Worm (Caenorhabditis elegans) whole organism, L4 larva: ENCODE measurements around the gene T22B7.3.

Experiments used
- F26F4.8 ChIP-seq: fragments of 200-800 bp; sonication (Bioruptor generic); conservative IDR thresholded peaks from 2 replicates; pipeline ENCODE4 v1.3.6; 2022; ENCODE audit warnings: missing genetic modification characterization, missing compliant biosample characterization
- Y5F2A.4 ChIP-seq: fragments of 200-800 bp; sonication (Bioruptor generic); optimal IDR thresholded peaks from 2 replicates; lab custom pipeline; 2018; ENCODE audit warnings: mild to moderate bottlenecking, missing genetic modification characterization, missing compliant biosample characterization
- ZK337.2 ChIP-seq: fragments of 200-800 bp; sonication (Bioruptor generic); IDR thresholded peaks from 2 replicates; pipeline ENCODE4 v1.3.6; 2022; ENCODE audit warnings: missing genetic modification reagents, missing genetic modification characterization, missing compliant biosample characterization
- ZK546.5 ChIP-seq, 2 experiments: sonication (generic microtip); optimal IDR thresholded peaks; 2 replicates each; lab custom pipeline; 2017; ENCODE audit warnings: missing biosample characterization in 2 of 2, missing genetic modification characterization in 2 of 2
- aha-1 ChIP-seq: fragments of 150-350 bp; peaks from one replicate; lab custom pipeline; 2014; ENCODE audit warnings: missing biosample characterization, missing genetic modification characterization
- aly-2 ChIP-seq: sonication (generic microtip); optimal IDR thresholded peaks from 2 replicates; lab custom pipeline; 2018; ENCODE audit warnings: missing biosample characterization, missing genetic modification characterization
- ama-1 ChIP-seq: fragments of 150-350 bp; optimal IDR thresholded peaks from 2 replicates; lab custom pipeline; 2014; ENCODE audit warnings: inconsistent platforms, mixed read lengths
- ceh-28 ChIP-seq: fragments of 150-350 bp; optimal IDR thresholded peaks from 2 replicates; lab custom pipeline; 2014; ENCODE audit warnings: missing biosample characterization, missing genetic modification reagents, missing genetic modification characterization
- ceh-44 ChIP-seq: fragments of 200-800 bp; sonication (Bioruptor generic); IDR thresholded peaks from 2 replicates; pipeline ENCODE4 v1.3.6; 2022; ENCODE audit warnings: missing genetic modification reagents, missing genetic modification characterization, missing compliant biosample characterization
- ceh-62 ChIP-seq: sonication (generic microtip); optimal IDR thresholded peaks from 2 replicates; lab custom pipeline; 2017; ENCODE audit warnings: missing biosample characterization, missing genetic modification characterization
- ceh-82 ChIP-seq: sonication (generic microtip); optimal IDR thresholded peaks from 2 replicates; lab custom pipeline; 2017; ENCODE audit warnings: missing biosample characterization, missing genetic modification characterization
- ctbp-1 ChIP-seq: fragments of 200-800 bp; sonication (Bioruptor generic); IDR thresholded peaks from 2 replicates; pipeline ENCODE4 v1.3.6; 2022; ENCODE audit warnings: missing genetic modification reagents, missing genetic modification characterization, missing compliant biosample characterization
- daf-8 ChIP-seq: fragments of 200-800 bp; sonication (Bioruptor generic); IDR thresholded peaks from 2 replicates; pipeline ENCODE4 v1.3.6; 2022; ENCODE audit warnings: missing genetic modification characterization, missing compliant biosample characterization
- dmd-6 ChIP-seq: fragments of 200-800 bp; sonication (Bioruptor generic); IDR thresholded peaks from 2 replicates; pipeline ENCODE4 v1.3.6; 2022; ENCODE audit warnings: missing genetic modification reagents, missing genetic modification characterization, missing compliant biosample characterization
- dmd-8 ChIP-seq: fragments of 200-800 bp; sonication (Bioruptor generic); IDR thresholded peaks from 2 replicates; pipeline ENCODE4 v1.3.6; 2022; ENCODE audit warnings: missing genetic modification characterization, missing compliant biosample characterization
- duxl-1 ChIP-seq: sonication (generic microtip); optimal IDR thresholded peaks from 2 replicates; lab custom pipeline; 2016; ENCODE audit warnings: mild to moderate bottlenecking, missing genetic modification characterization, moderate library complexity, missing compliant biosample characterization; ENCODE audit not compliant: poor library complexity
- egl-27 ChIP-seq: sonication (generic microtip); optimal IDR thresholded peaks from 3 replicates; lab custom pipeline; 2017; ENCODE audit warnings: missing biosample characterization, missing genetic modification reagents, missing genetic modification characterization
- egl-43 ChIP-seq: fragments of 200-800 bp; sonication (Bioruptor generic); IDR thresholded peaks from 2 replicates; pipeline ENCODE4 v1.3.6; 2022; ENCODE audit warnings: missing genetic modification reagents, missing genetic modification characterization, missing compliant biosample characterization
- fos-1 ChIP-seq: fragments of 150-350 bp; optimal IDR thresholded peaks from 2 replicates; lab custom pipeline; 2014; ENCODE audit warnings: missing biosample characterization, missing genetic modification characterization
- gei-8 ChIP-seq: fragments of 200-800 bp; sonication (Bioruptor generic); optimal IDR thresholded peaks from 2 replicates; lab custom pipeline; 2018; ENCODE audit warnings: mild to moderate bottlenecking, missing genetic modification characterization, missing compliant biosample characterization
- hlh-11 ChIP-seq: fragments of 200-800 bp; sonication (Bioruptor generic); optimal IDR thresholded peaks from 2 replicates; lab custom pipeline; 2018; ENCODE audit warnings: mild to moderate bottlenecking, missing genetic modification characterization, missing compliant biosample characterization
- hmg-1.1 ChIP-seq: fragments of 200-800 bp; sonication (Bioruptor generic); IDR thresholded peaks from 2 replicates; pipeline ENCODE4 v1.3.6; 2022; ENCODE audit warnings: missing genetic modification reagents, missing genetic modification characterization, missing compliant biosample characterization
- jun-1 ChIP-seq: fragments of 150-350 bp; optimal IDR thresholded peaks from 2 replicates; lab custom pipeline; 2014; ENCODE audit warnings: missing biosample characterization, missing genetic modification reagents, missing genetic modification characterization
- lim-7 ChIP-seq: fragments of 200-800 bp; sonication (Bioruptor generic); IDR thresholded peaks from 2 replicates; pipeline ENCODE4 v1.3.6; 2022; ENCODE audit warnings: missing genetic modification characterization, missing compliant biosample characterization
- lin-1 ChIP-seq: fragments of 200-800 bp; sonication (Bioruptor generic); IDR thresholded peaks from 2 replicates; pipeline ENCODE4 v1.3.6; 2022; ENCODE audit warnings: missing genetic modification reagents, missing genetic modification characterization, missing compliant biosample characterization
- lsy-2 ChIP-seq, 2 experiments: fragments of 150-350 bp in 1 of 2; sonication (generic microtip) in 1 of 2; optimal IDR thresholded peaks; 2 replicates each; lab custom pipeline; 2014 to 2017; ENCODE audit warnings: missing biosample characterization in 2 of 2, missing genetic modification characterization in 2 of 2
- madf-5 ChIP-seq, 2 experiments: fragments of 200-800 bp; sonication (Bioruptor generic); IDR thresholded peaks; 2 replicates each; pipeline ENCODE4 v1.3.6; 2022; ENCODE audit warnings: missing compliant biosample characterization in 2 of 2, missing genetic modification characterization in 2 of 2
- mep-1 ChIP-seq: fragments of 150-350 bp; sonication (generic microtip); optimal IDR thresholded peaks from 3 replicates; lab custom pipeline; 2014; ENCODE audit warnings: missing biosample characterization, missing genetic modification characterization
- mes-2 ChIP-seq: sonication (generic microtip); optimal IDR thresholded peaks from 2 replicates; lab custom pipeline; 2016; ENCODE audit warnings: missing genotype, mild to moderate bottlenecking, missing genetic modification characterization, missing compliant biosample characterization; ENCODE audit not compliant: poor library complexity, severe bottlenecking
- mxl-2 ChIP-seq: fragments of 200-800 bp; sonication (Bioruptor generic); conservative IDR thresholded peaks from 2 replicates; pipeline ENCODE4 v1.3.6; 2022; ENCODE audit warnings: missing genetic modification reagents, missing genetic modification characterization, missing compliant biosample characterization
- mxl-3 ChIP-seq: fragments of 200-800 bp; sonication (Bioruptor generic); optimal IDR thresholded peaks from 2 replicates; lab custom pipeline; 2018; ENCODE audit warnings: mild to moderate bottlenecking, missing genetic modification characterization, missing compliant biosample characterization
- nhr-11 ChIP-seq: fragments of 150-350 bp; optimal IDR thresholded peaks from 2 replicates; lab custom pipeline; 2014; ENCODE audit warnings: missing biosample characterization, missing genetic modification characterization
- nhr-237 ChIP-seq: sonication (generic microtip); optimal IDR thresholded peaks from 2 replicates; lab custom pipeline; 2017; ENCODE audit warnings: missing biosample characterization, missing genetic modification characterization
- nhr-25 ChIP-seq: sonication (generic microtip); optimal IDR thresholded peaks from 2 replicates; lab custom pipeline; 2017; ENCODE audit warnings: missing genetic modification characterization, mild to moderate bottlenecking, missing compliant biosample characterization, antibody characterized with exemption, moderate library complexity, borderline replicate concordance; ENCODE audit not compliant: insufficient read depth
- nhr-28 ChIP-seq: fragments of 150-350 bp; optimal IDR thresholded peaks from 2 replicates; lab custom pipeline; 2014; ENCODE audit warnings: missing biosample characterization, missing genetic modification characterization
- nhr-48 ChIP-seq: sonication (generic microtip); optimal IDR thresholded peaks from 2 replicates; lab custom pipeline; 2016; ENCODE audit warnings: mild to moderate bottlenecking, missing genetic modification characterization, missing compliant biosample characterization
- nhr-77 ChIP-seq: fragments of 150-350 bp; optimal IDR thresholded peaks from 2 replicates; lab custom pipeline; 2014; ENCODE audit warnings: missing biosample characterization, missing genetic modification characterization
- pha-4 ChIP-seq, 2 experiments: fragments of 150-350 bp in 1 of 2; fragments of 200-800 bp in 1 of 2; sonication (Bioruptor generic) in 1 of 2; IDR thresholded peaks in 1 of 2; optimal IDR thresholded peaks in 1 of 2; 2 replicates each; pipeline versions ENCODE4 v1.3.6 to Lab custom; 2014 to 2022; ENCODE audit warnings: missing genetic modification characterization in 2 of 2, missing genetic modification reagents in 2 of 2, missing biosample characterization in 1 of 2, missing compliant biosample characterization in 1 of 2
- php-3 ChIP-seq: fragments of 200-800 bp; sonication (Bioruptor generic); IDR thresholded peaks from 2 replicates; pipeline ENCODE4 v1.3.6; 2022; ENCODE audit warnings: missing genetic modification reagents, missing genetic modification characterization, missing compliant biosample characterization
- rbr-2 ChIP-seq: sonication (generic microtip); optimal IDR thresholded peaks from 2 replicates; lab custom pipeline; 2016; ENCODE audit warnings: missing genotype, missing genetic modification characterization, missing compliant biosample characterization
- sdz-12 ChIP-seq: fragments of 200-800 bp; sonication (Bioruptor generic); optimal IDR thresholded peaks from 2 replicates; lab custom pipeline; 2018; ENCODE audit warnings: mild to moderate bottlenecking, missing genetic modification characterization, missing compliant biosample characterization
- snpc-4 ChIP-seq: fragments of 150-350 bp; optimal IDR thresholded peaks from 2 replicates; lab custom pipeline; 2014; ENCODE audit warnings: missing biosample characterization, missing genetic modification characterization
- spr-3 ChIP-seq: fragments of 200-800 bp; sonication (Bioruptor generic); optimal IDR thresholded peaks from 2 replicates; lab custom pipeline; 2018; ENCODE audit warnings: mild to moderate bottlenecking, missing genetic modification characterization, missing compliant biosample characterization
- tra-1 ChIP-seq: fragments of 200-800 bp; sonication (Bioruptor generic); IDR thresholded peaks from 2 replicates; pipeline ENCODE4 v1.3.6; 2022; ENCODE audit warnings: missing genetic modification reagents, missing genetic modification characterization, missing compliant biosample characterization
- unc-130 ChIP-seq: sonication (generic microtip); optimal IDR thresholded peaks from 2 replicates; lab custom pipeline; 2016; ENCODE audit warnings: missing genetic modification reagents, missing genetic modification characterization, missing compliant biosample characterization
- unc-39 ChIP-seq: sonication (generic microtip); optimal IDR thresholded peaks from 2 replicates; lab custom pipeline; 2017; ENCODE audit warnings: missing biosample characterization, missing genetic modification characterization
- unc-62 ChIP-seq, 3 experiments: fragments of 150-350 bp in 1 of 3; sonication (generic microtip); optimal IDR thresholded peaks in 2 of 3; peaks in 1 of 3; 1 replicate in 1 of 3; 2 replicates in 2 of 3; lab custom pipeline; 2014 to 2017; ENCODE audit warnings: missing biosample characterization in 3 of 3, missing genetic modification characterization in 3 of 3, missing genetic modification reagents in 3 of 3, missing genotype in 1 of 3
- zag-1 ChIP-seq: fragments of 150-350 bp; optimal IDR thresholded peaks from 2 replicates; lab custom pipeline; 2014; ENCODE audit warnings: missing biosample characterization, missing genetic modification characterization
- zfp-3 ChIP-seq: fragments of 200-800 bp; sonication (Bioruptor generic); conservative IDR thresholded peaks from 2 replicates; pipeline ENCODE4 v1.3.6; 2022; ENCODE audit warnings: missing genetic modification reagents, missing genetic modification characterization, missing compliant biosample characterization
- zip-11 ChIP-seq: fragments of 200-800 bp; sonication (Bioruptor generic); IDR thresholded peaks from 2 replicates; pipeline ENCODE4 v1.3.6; 2022; ENCODE audit warnings: missing genetic modification characterization, missing compliant biosample characterization
- ztf-7 ChIP-seq: fragments of 150-350 bp; optimal IDR thresholded peaks from 2 replicates; lab custom pipeline; 2014; ENCODE audit warnings: missing biosample characterization, missing genetic modification characterization

T22B7.3 gene

DNA sequence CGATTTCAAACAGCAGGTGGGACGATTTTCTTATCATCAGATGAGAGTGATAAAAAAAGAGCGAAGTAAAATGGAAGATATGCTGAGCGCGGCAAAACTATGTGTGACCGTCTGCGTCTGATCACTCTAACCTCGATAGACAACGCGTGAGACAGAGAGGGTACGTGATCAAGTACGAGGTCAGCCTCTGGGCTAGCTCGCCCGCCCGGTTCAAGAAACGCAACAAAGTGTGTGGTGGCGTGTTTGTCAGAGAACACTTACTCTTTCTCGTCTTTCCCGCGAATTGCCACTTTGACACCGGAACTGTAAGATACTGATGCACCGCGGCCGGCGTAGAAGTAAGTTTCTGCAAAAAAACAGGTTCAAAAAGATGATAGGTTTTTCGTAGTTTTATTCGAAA is 49.0 kb downstream of the T22B7.3 start (continued):
- no peak for TF ChIP-seq mxl-2 (GFP tag; lab: Robert Waterston, UW)
- peak; percentile 16 for TF ChIP-seq nhr-48 (tag; lab: Kevin White, UChicago)
- no peak for TF ChIP-seq zip-11 (GFP tag; lab: Robert Waterston, UW)
- no peak for TF ChIP-seq madf-5 (GFP tag; IDR thresholded peaks at IDR 0.05; lab: Robert Waterston, UW)
- peak; percentile 89 for TF ChIP-seq nhr-28
- TF ChIP-seq F26F4.8 = no peak
- TF ChIP-seq lin-1 (GFP tag; lab: Robert Waterston, UW) = peak; percentile 35; the same call in 1 of the 2 replicates
- TF ChIP-seq mes-2 (tag; lab: Kevin White, UChicago) = peak; percentile 38
- no peak for TF ChIP-seq ama-1 (lab: Kevin White, UChicago)
- no peak for TF ChIP-seq lim-7
- TF ChIP-seq ZK337.2 (GFP tag; lab: Robert Waterston, UW) = no peak
- no peak for TF ChIP-seq pha-4 (GFP tag; IDR thresholded peaks at IDR 0.05; lab: Robert Waterston, UW)
- no peak for TF ChIP-seq pha-4 (tag; optimal IDR thresholded peaks at IDR 0.05; lab: Kevin White, UChicago)
- no peak for TF ChIP-seq sdz-12 (GFP tag; lab: Kevin White, UChicago)
- no peak for TF ChIP-seq ceh-82 (tag; lab: Kevin White, UChicago)
- peak; percentile 90 for TF ChIP-seq dmd-6 (GFP tag; lab: Robert Waterston, UW)
- TF ChIP-seq hlh-11 = peak; percentile 94
- TF ChIP-seq tra-1 = 0 out of 2 replicates have a peak, but pooled peaks have one; percentile 26
- TF ChIP-seq ZK546.5 (tag; optimal IDR thresholded peaks at IDR 0.05; lab: Kevin White, UChicago) = no peak
- TF ChIP-seq snpc-4 (tag; lab: Kevin White, UChicago) = no peak
- peak; percentile 78 for TF ChIP-seq mxl-3 (GFP tag; lab: Kevin White, UChicago)
- TF ChIP-seq egl-43 (GFP tag; lab: Robert Waterston, UW) = no peak
- no peak for TF ChIP-seq duxl-1 (tag; lab: Kevin White, UChicago)
- no peak for TF ChIP-seq unc-130 (GFP tag; lab: Kevin White, UChicago)
- peak; percentile 38; the same call in 1 of the 2 replicates for TF ChIP-seq hmg-1.1 (GFP tag; lab: Robert Waterston, UW)
- TF ChIP-seq mep-1 = peak; percentile 58
- no peak for TF ChIP-seq ceh-62 (tag; lab: Kevin White, UChicago)
- 0 out of 2 replicates have a peak, but pooled peaks have one; percentile 44 for TF ChIP-seq ctbp-1 (GFP tag; lab: Robert Waterston, UW)
- TF ChIP-seq rbr-2 = no peak
- TF ChIP-seq ztf-7 (tag; lab: Kevin White, UChicago) = no peak
- 0 out of 2 replicates have a peak, but pooled peaks have one; percentile 48 for TF ChIP-seq php-3 (GFP tag; lab: Robert Waterston, UW)
- TF ChIP-seq aha-1 = peak; percentile 78
- TF ChIP-seq spr-3 (GFP tag; lab: Kevin White, UChicago) = no peak
- TF ChIP-seq lsy-2 (tag; optimal IDR thresholded peaks at IDR 0.05; lab: Kevin White, UChicago) = peak; percentile 15 to 35
- TF ChIP-seq dmd-8 = no peak
- no peak for TF ChIP-seq unc-39
- no peak for TF ChIP-seq egl-27 (tag; lab: Kevin White, UChicago)
- TF ChIP-seq nhr-77 = peak; percentile 66
- TF ChIP-seq daf-8 (GFP tag; lab: Robert Waterston, UW) = no peak
- TF ChIP-seq gei-8 (GFP tag; lab: Kevin White, UChicago) = no peak
- no peak for TF ChIP-seq jun-1
- no peak for TF ChIP-seq fos-1 (tag; lab: Kevin White, UChicago)
- TF ChIP-seq zfp-3 (GFP tag; lab: Robert Waterston, UW) = no peak
- TF ChIP-seq Y5F2A.4 (GFP tag; lab: Kevin White, UChicago) = no peak
- TF ChIP-seq ceh-44 (GFP tag; lab: Robert Waterston, UW) = no peak
- peak; percentile 24 for TF ChIP-seq nhr-11 (tag; lab: Kevin White, UChicago)
- peak in 1 of 2 experiments; percentile 61 for TF ChIP-seq unc-62 (GFP tag; optimal IDR thresholded peaks at IDR 0.05 in 1 of 2; lab: Kevin White, UChicago)
- no peak for TF ChIP-seq unc-62 (tag; optimal IDR thresholded peaks at IDR 0.05; lab: Kevin White, UChicago)
- peak; percentile 48 for TF ChIP-seq nhr-25 (tag; lab: Kevin White, UChicago)
- no peak for TF ChIP-seq aly-2 (tag; lab: Kevin White, UChicago)
- no peak for TF ChIP-seq ceh-28 (tag; lab: Kevin White, UChicago)
- no peak for TF ChIP-seq zag-1
- TF ChIP-seq nhr-237 (tag; lab: Kevin White, UChicago) = no peak
